Worm (Caenorhabditis elegans) whole organism, L2 larva: Measurements from ENCODE around the gene F35D2.2.

Experiments used
- alr-1 ChIP-seq: fragments of 150-350 bp; optimal IDR thresholded peaks from 2 replicates; lab custom pipeline; 2014; ENCODE audit warnings: missing biosample characterization, missing genetic modification characterization
- fos-1 ChIP-seq: fragments of 150-350 bp; optimal IDR thresholded peaks from 2 replicates; lab custom pipeline; 2014; ENCODE audit warnings: missing biosample characterization, missing genetic modification characterization

ce11 chrII:7553806-7554205 lies 20.4 kb upstream of the F35D2.2 start, which contains the start of gene ZK1290.10:
- no peak for TF ChIP-seq alr-1 (tag; lab: Kevin White, UChicago)
- no peak for TF ChIP-seq fos-1 (tag; lab: Kevin White, UChicago)
